Worm (Caenorhabditis elegans): ENCODE results near the gene nsph-4.3.

The nsph-4.3 gene

DNA sequence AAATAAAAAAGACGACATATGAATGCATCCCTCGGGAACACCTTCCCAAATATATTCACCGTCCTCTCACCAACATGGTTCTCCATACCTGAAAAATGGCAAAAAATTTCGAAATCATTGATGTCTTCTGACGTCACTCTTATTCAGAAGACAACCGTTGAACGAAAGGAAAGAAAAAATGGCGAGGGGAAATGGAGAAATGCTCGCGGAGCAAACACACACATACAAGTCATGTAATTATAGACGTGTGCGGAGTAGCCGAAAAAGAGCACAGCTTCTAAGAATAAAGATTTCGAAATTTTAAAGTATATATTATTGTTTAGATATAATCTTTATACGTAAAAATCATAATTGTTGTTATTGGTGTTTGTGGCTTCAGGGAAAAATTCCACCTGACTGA, 29.7 kb downstream of the nsph-4.3 start, which contains the start of gene mfsd-6:
Gene mfsd-6, minus strand, starts transcription at position 88 of the 400 bp plus-strand sequence.
- no peak for TF ChIP-seq C16A3.4 (tag; optimal IDR thresholded peaks at IDR 0.05)
- no peak for TF ChIP-seq alr-1 (tag; optimal IDR thresholded peaks at IDR 0.05; ENCODE audit: borderline replicate concordance)
- no peak for TF ChIP-seq tbx-2 (tag; optimal IDR thresholded peaks at IDR 0.05)
- peak; percentile 43 for TF ChIP-seq fkh-8 (tag; optimal IDR thresholded peaks at IDR 0.05)
- no peak for TF ChIP-seq lin-15B (tag; optimal IDR thresholded peaks at IDR 0.05)
- no peak for TF ChIP-seq unc-86 (tag; optimal IDR thresholded peaks at IDR 0.05)
- no peak for TF ChIP-seq efl-3 (GFP tag; optimal IDR thresholded peaks at IDR 0.05)
- no peak for TF ChIP-seq unc-130 (tag; optimal IDR thresholded peaks at IDR 0.05)
- TF ChIP-seq ets-5 (GFP tag; IDR thresholded peaks at IDR 0.05) = no peak
- no peak for TF ChIP-seq lin-35 (GFP tag; optimal IDR thresholded peaks at IDR 0.05)
- TF ChIP-seq ceh-63 (GFP tag; optimal IDR thresholded peaks at IDR 0.05) = no peak
- TF ChIP-seq sptf-1 (tag; optimal IDR thresholded peaks at IDR 0.05) = no peak
- no peak for TF ChIP-seq lin-13 (GFP tag; optimal IDR thresholded peaks at IDR 0.05)
- peak; percentile 54 for TF ChIP-seq lin-14 (GFP tag; optimal IDR thresholded peaks at IDR 0.05)
- no peak for TF ChIP-seq zip-4 (GFP tag; optimal IDR thresholded peaks at IDR 0.05)
- no peak for TF ChIP-seq F16B12.6 (tag; optimal IDR thresholded peaks at IDR 0.05)
- no peak for TF ChIP-seq ceh-90 (tag; optimal IDR thresholded peaks at IDR 0.05)
- no peak for TF ChIP-seq dpl-1 (GFP tag; optimal IDR thresholded peaks at IDR 0.05)
- no peak for TF ChIP-seq nhr-19 (GFP tag; conservative IDR thresholded peaks at IDR 0.05)
- no peak for TF ChIP-seq swsn-7 (tag; optimal IDR thresholded peaks at IDR 0.05)
- no peak for TF ChIP-seq nhr-28 (tag; optimal IDR thresholded peaks at IDR 0.05)
- no peak for TF ChIP-seq egl-27 (tag; optimal IDR thresholded peaks at IDR 0.05)
- TF ChIP-seq pag-3 (tag; optimal IDR thresholded peaks at IDR 0.05; ENCODE audit: borderline replicate concordance, insufficient read depth) = no peak
- no peak for TF ChIP-seq sox-4 (tag; optimal IDR thresholded peaks at IDR 0.05)
- no peak for TF ChIP-seq nhr-12 (tag; optimal IDR thresholded peaks at IDR 0.05)
- no peak for TF ChIP-seq nhr-90 (tag; optimal IDR thresholded peaks at IDR 0.05; ENCODE audit: poor library complexity)
- TF ChIP-seq unc-98 (GFP tag; IDR thresholded peaks at IDR 0.05) = no peak
- TF ChIP-seq ama-1 (optimal IDR thresholded peaks at IDR 0.05) = no peak
- peak; percentile 19 for TF ChIP-seq pax-3 (tag; optimal IDR thresholded peaks at IDR 0.05)
- TF ChIP-seq ces-1 (GFP tag; optimal IDR thresholded peaks at IDR 0.05) = no peak
- no peak for TF ChIP-seq snu-23 (GFP tag; optimal IDR thresholded peaks at IDR 0.05)
- TF ChIP-seq aly-2 (tag; optimal IDR thresholded peaks at IDR 0.05) = no peak
- no peak for TF ChIP-seq fkh-10 (GFP tag; optimal IDR thresholded peaks at IDR 0.05)
- no peak for TF ChIP-seq elt-2 (tag; optimal IDR thresholded peaks at IDR 0.05)
- TF ChIP-seq ceh-88 (GFP tag; IDR thresholded peaks at IDR 0.05) = no peak
- TF ChIP-seq fkh-4 (tag; optimal IDR thresholded peaks at IDR 0.05; ENCODE audit: borderline replicate concordance) = no peak
- peak; percentile 12 for TF ChIP-seq skn-1 (tag; optimal IDR thresholded peaks at IDR 0.05)
- no peak for TF ChIP-seq nhr-47 (tag; optimal IDR thresholded peaks at IDR 0.05)
- peak; percentile 48 for TF ChIP-seq nhr-71 (tag; optimal IDR thresholded peaks at IDR 0.05)
- TF ChIP-seq zag-1 (tag; optimal IDR thresholded peaks at IDR 0.05) = no peak
- TF ChIP-seq nhr-11 (tag; optimal IDR thresholded peaks at IDR 0.05) = no peak
- no peak for TF ChIP-seq grh-1 (GFP tag; IDR thresholded peaks at IDR 0.05)
- TF ChIP-seq lsy-2 (tag; optimal IDR thresholded peaks at IDR 0.05) = peak in 1 of 2 experiments; percentile 3
- peak; percentile 30 for TF ChIP-seq ztf-4 (tag; optimal IDR thresholded peaks at IDR 0.05)
- no peak for TF ChIP-seq nhr-237 (tag; optimal IDR thresholded peaks at IDR 0.05)
- TF ChIP-seq pqm-1 (tag; optimal IDR thresholded peaks at IDR 0.05) = no peak

All from whole organism, L1 larva.